Fruit fly (Drosophila melanogaster): ENCODE data around the gene CG14540.

- TF ChIP-seq EcR (GFP tag; optimal IDR thresholded peaks at IDR 0.05) (no peak), psq (optimal IDR thresholded peaks at IDR 0.05) (no peak), usp (GFP tag; optimal IDR thresholded peaks at IDR 0.05) (no peak), pan (optimal IDR thresholded peaks at IDR 0.05) (no peak), Dll (optimal IDR thresholded peaks at IDR 0.05) (no peak)
Observed at dm6 chr3R:26000720-26001682, 41.9 kb downstream of the CG14540 start.

All from whole organism.